Worm (Caenorhabditis elegans): ENCODE data around the gene B0250.18.

ce11 chrV:20506542-20506941 is 45.8 kb upstream of the B0250.18 start:
- no peak for TF ChIP-seq ceh-19 (GFP tag; optimal IDR thresholded peaks at IDR 0.05)
- no peak for TF ChIP-seq fkh-6 (tag; optimal IDR thresholded peaks at IDR 0.05)
- no peak for TF ChIP-seq pha-4 (tag; optimal IDR thresholded peaks at IDR 0.05)
- TF ChIP-seq Y22D7AL.16 (tag; optimal IDR thresholded peaks at IDR 0.05), result no peak
- TF ChIP-seq nhr-232 (tag; optimal IDR thresholded peaks at IDR 0.05), result no peak
- TF ChIP-seq ceh-30 (tag; optimal IDR thresholded peaks at IDR 0.05), result no peak
- no peak for TF ChIP-seq dmd-4 (tag; optimal IDR thresholded peaks at IDR 0.05; ENCODE audit: borderline replicate concordance)
- no peak for TF ChIP-seq sox-2 (GFP tag; IDR thresholded peaks at IDR 0.05)
- no peak for TF ChIP-seq unc-86 (tag; optimal IDR thresholded peaks at IDR 0.05)
